Fruit fly (Drosophila melanogaster): ENCODE results near the gene Cbl.

dm6 chr3L:8440079-8440478, 15.3 kb downstream of the Cbl start:
- TF ChIP-seq kay (GFP tag; ENCODE audit: borderline replicate concordance) (no peak), cnc (optimal IDR thresholded peaks at IDR 0.05) (no peak), CG5204 (GFP tag; optimal IDR thresholded peaks at IDR 0.05) (no peak), CG1620 (GFP tag; optimal IDR thresholded peaks at IDR 0.05) (no peak), CG33017 (tag; optimal IDR thresholded peaks at IDR 0.05) (no peak), CG11617 (GFP tag; optimal IDR thresholded peaks at IDR 0.05) (no peak), tj (GFP tag; optimal IDR thresholded peaks at IDR 0.05) (no peak), Clk (GFP tag; optimal IDR thresholded peaks at IDR 0.05) (no peak), Mnt (GFP tag; optimal IDR thresholded peaks at IDR 0.05) (no peak)
